Worm (Caenorhabditis elegans) whole organism, young adult: Measurements from ENCODE around the gene F40F4.7.

Experiments
- B0035.1 ChIP-seq: sonication (generic microtip); optimal IDR thresholded peaks from 2 replicates; lab custom pipeline; 2016; ENCODE audit warnings: missing genetic modification characterization, mild to moderate bottlenecking, missing compliant biosample characterization, missing genotype, missing genetic modification reagents
- B0336.3 ChIP-seq: fragments of 200-800 bp; sonication (Bioruptor generic); IDR thresholded peaks from 2 replicates; pipeline ENCODE4 v1.3.6; 2022; ENCODE audit warnings: missing genetic modification characterization, missing compliant biosample characterization
- F22D6.2 ChIP-seq: sonication (generic microtip); optimal IDR thresholded peaks from 2 replicates; lab custom pipeline; 2016; ENCODE audit warnings: mild to moderate bottlenecking, missing genetic modification characterization, missing compliant biosample characterization
- F23B12.7 ChIP-seq: sonication (generic microtip); optimal IDR thresholded peaks from 2 replicates; lab custom pipeline; 2017; ENCODE audit warnings: missing genetic modification characterization, mild to moderate bottlenecking, missing compliant biosample characterization, antibody characterized with exemption, moderate library complexity; ENCODE audit not compliant: insufficient read depth
- F33H1.4 ChIP-seq: fragments of 200-800 bp; sonication (Bioruptor generic); IDR thresholded peaks from 2 replicates; pipeline ENCODE4 v1.3.6; 2022; ENCODE audit warnings: missing genetic modification reagents, missing genetic modification characterization, missing compliant biosample characterization
- Y53G8AR.9 ChIP-seq: fragments of 200-800 bp; sonication (Bioruptor generic); conservative IDR thresholded peaks from 2 replicates; pipeline ENCODE4 v1.3.6; 2022; ENCODE audit warnings: missing genetic modification reagents, missing genetic modification characterization, missing compliant biosample characterization
- Y79H2A.3 ChIP-seq: fragments of 200-800 bp; sonication (Bioruptor generic); conservative IDR thresholded peaks from 2 replicates; pipeline ENCODE4 v1.3.6; 2022; ENCODE audit warnings: missing genetic modification reagents, missing genetic modification characterization, missing compliant biosample characterization
- ama-1 ChIP-seq, 3 experiments: fragments of 150-350 bp in 1 of 3; sonication (generic microtip) in 2 of 3; optimal IDR thresholded peaks; 2 replicates each; lab custom pipeline; 2014 to 2018; ENCODE audit warnings: missing biosample characterization in 2 of 3, missing genetic modification characterization in 2 of 3, missing genetic modification reagents in 2 of 3
- atf-7 ChIP-seq: sonication (generic microtip); optimal IDR thresholded peaks from 2 replicates; lab custom pipeline; 2017; ENCODE audit warnings: mild to moderate bottlenecking, missing genetic modification characterization, missing compliant biosample characterization
- attf-3 ChIP-seq: fragments of 200-800 bp; sonication (Bioruptor generic); conservative IDR thresholded peaks from 2 replicates; pipeline ENCODE4 v1.3.6; 2022; ENCODE audit warnings: missing genetic modification reagents, missing genetic modification characterization, missing compliant biosample characterization
- attf-5 ChIP-seq: fragments of 200-800 bp; sonication (Bioruptor generic); optimal IDR thresholded peaks from 2 replicates; lab custom pipeline; 2018; ENCODE audit warnings: mild to moderate bottlenecking, missing genetic modification characterization, missing compliant biosample characterization
- cebp-1 ChIP-seq, 2 experiments: fragments of 200-800 bp in 1 of 2; sonication (Bioruptor generic) in 1 of 2; sonication (generic microtip) in 1 of 2; IDR thresholded peaks in 1 of 2; optimal IDR thresholded peaks in 1 of 2; 2 replicates each; pipeline versions ENCODE4 v1.3.6 to Lab custom; 2017 to 2022; ENCODE audit warnings: missing compliant biosample characterization in 2 of 2, missing genetic modification characterization in 2 of 2, mild to moderate bottlenecking in 1 of 2, missing genetic modification reagents in 1 of 2, moderate library complexity in 1 of 2
- ceh-27 ChIP-seq: fragments of 200-800 bp; sonication (Bioruptor generic); optimal IDR thresholded peaks from 2 replicates; lab custom pipeline; 2018; ENCODE audit warnings: mild to moderate bottlenecking, missing genetic modification characterization, moderate library complexity, missing compliant biosample characterization
- ceh-91 ChIP-seq: fragments of 200-800 bp; sonication (Bioruptor generic); IDR thresholded peaks from 2 replicates; pipeline ENCODE4 v1.3.6; 2022; ENCODE audit warnings: missing genetic modification reagents, missing genetic modification characterization, missing compliant biosample characterization
- dox-1 ChIP-seq: fragments of 200-800 bp; sonication (Bioruptor generic); IDR thresholded peaks from 2 replicates; pipeline ENCODE4 v1.3.6; 2022; ENCODE audit warnings: missing genetic modification reagents, missing genetic modification characterization, missing compliant biosample characterization
- efl-1 ChIP-seq: fragments of 150-350 bp; optimal IDR thresholded peaks from 2 replicates; lab custom pipeline; 2014; ENCODE audit warnings: missing biosample characterization, missing genetic modification reagents, missing genetic modification characterization
- egl-44 ChIP-seq: fragments of 200-800 bp; sonication (Bioruptor generic); IDR thresholded peaks from 2 replicates; pipeline ENCODE4 v1.3.6; 2022; ENCODE audit warnings: missing genetic modification reagents, missing genetic modification characterization, missing compliant biosample characterization
- egrh-3 ChIP-seq: fragments of 200-800 bp; sonication (Bioruptor generic); IDR thresholded peaks from 2 replicates; pipeline ENCODE4 v1.3.6; 2022; ENCODE audit warnings: missing genetic modification reagents, missing genetic modification characterization, missing compliant biosample characterization
- ets-4 ChIP-seq: fragments of 200-800 bp; sonication (Bioruptor generic); optimal IDR thresholded peaks from 2 replicates; lab custom pipeline; 2018; ENCODE audit warnings: mild to moderate bottlenecking, missing genetic modification characterization, missing compliant biosample characterization
- hmg-1.2 ChIP-seq: fragments of 200-800 bp; sonication (Bioruptor generic); IDR thresholded peaks from 2 replicates; pipeline ENCODE4 v1.3.6; 2022; ENCODE audit warnings: missing genetic modification reagents, missing genetic modification characterization, missing compliant biosample characterization
- let-526 ChIP-seq: fragments of 200-800 bp; sonication (Bioruptor generic); IDR thresholded peaks from 2 replicates; pipeline ENCODE4 v1.3.6; 2022; ENCODE audit warnings: missing genetic modification reagents, missing genetic modification characterization, missing compliant biosample characterization
- let-607 ChIP-seq, 2 experiments: fragments of 200-800 bp in 1 of 2; sonication (Bioruptor generic) in 1 of 2; sonication (generic microtip) in 1 of 2; optimal IDR thresholded peaks; 2 replicates each; lab custom pipeline; 2016 to 2018; ENCODE audit warnings: mild to moderate bottlenecking in 2 of 2, missing compliant biosample characterization in 2 of 2, missing genetic modification characterization in 2 of 2, moderate library complexity in 2 of 2, missing genotype in 1 of 2
- lin-35 ChIP-seq, 3 experiments: fragments of 150-350 bp in 2 of 3; sonication (generic microtip) in 1 of 3; optimal IDR thresholded peaks; 2 replicates each; lab custom pipeline; 2014 to 2018; ENCODE audit warnings: missing biosample characterization in 3 of 3, missing genetic modification characterization in 3 of 3, missing genetic modification reagents in 3 of 3
- lin-40 ChIP-seq: sonication (generic microtip); optimal IDR thresholded peaks from 2 replicates; lab custom pipeline; 2016; ENCODE audit warnings: missing genetic modification characterization, mild to moderate bottlenecking, missing compliant biosample characterization, missing genotype, missing genetic modification reagents
- lin-54 ChIP-seq: fragments of 200-800 bp; sonication (Bioruptor generic); optimal IDR thresholded peaks from 2 replicates; lab custom pipeline; 2018; ENCODE audit warnings: mild to moderate bottlenecking, missing genetic modification characterization, missing compliant biosample characterization
- madf-10 ChIP-seq: sonication (generic microtip); optimal IDR thresholded peaks from 2 replicates; lab custom pipeline; 2016; ENCODE audit warnings: mild to moderate bottlenecking, missing genetic modification characterization, missing compliant biosample characterization
- nfyb-1 ChIP-seq: fragments of 200-800 bp; sonication (Bioruptor generic); IDR thresholded peaks from 2 replicates; pipeline ENCODE4 v1.3.6; 2022; ENCODE audit warnings: missing genetic modification reagents, missing genetic modification characterization, missing compliant biosample characterization
- nhr-179 ChIP-seq: sonication (generic microtip); optimal IDR thresholded peaks from 2 replicates; lab custom pipeline; 2016; ENCODE audit warnings: mild to moderate bottlenecking, missing genetic modification characterization, missing compliant biosample characterization
- nhr-80 ChIP-seq: sonication (generic microtip); optimal IDR thresholded peaks from 2 replicates; lab custom pipeline; 2016; ENCODE audit warnings: missing genetic modification characterization, missing compliant biosample characterization
- nhr-90 ChIP-seq: sonication (generic microtip); optimal IDR thresholded peaks from 2 replicates; lab custom pipeline; 2016; ENCODE audit warnings: missing genotype, mild to moderate bottlenecking, missing genetic modification characterization, missing compliant biosample characterization
- pha-4 ChIP-seq: fragments of 150-350 bp; sonication (generic microtip); optimal IDR thresholded peaks from 2 replicates; lab custom pipeline; 2014; ENCODE audit warnings: missing biosample characterization, missing genetic modification reagents, missing genetic modification characterization
- rec-8 ChIP-seq, 2 experiments: sonication (generic microtip); optimal IDR thresholded peaks; 2 replicates each; lab custom pipeline; 2016; ENCODE audit warnings: mild to moderate bottlenecking in 2 of 2, missing genetic modification characterization in 2 of 2, missing genetic modification reagents in 2 of 2, missing genotype in 2 of 2, missing biosample characterization in 1 of 2, missing compliant biosample characterization in 1 of 2, moderate library complexity in 1 of 2
- snpc-1.1 ChIP-seq: sonication (generic microtip); optimal IDR thresholded peaks from 2 replicates; lab custom pipeline; 2017; ENCODE audit warnings: missing genetic modification characterization, mild to moderate bottlenecking, missing compliant biosample characterization, antibody characterized with exemption, moderate library complexity, missing genotype, missing genetic modification reagents; ENCODE audit not compliant: insufficient read depth
- somi-1 ChIP-seq: fragments of 200-800 bp; sonication (Bioruptor generic); optimal IDR thresholded peaks from 2 replicates; lab custom pipeline; 2018; ENCODE audit warnings: mild to moderate bottlenecking, missing genetic modification characterization, missing compliant biosample characterization
- tbp1 ChIP-seq: fragments of 200-800 bp; sonication (Bioruptor generic); optimal IDR thresholded peaks from 2 replicates; lab custom pipeline; 2018; ENCODE audit warnings: mild to moderate bottlenecking, missing genetic modification characterization, missing compliant biosample characterization
- tlf-1 ChIP-seq: fragments of 200-800 bp; sonication (Bioruptor generic); optimal IDR thresholded peaks from 2 replicates; lab custom pipeline; 2018; ENCODE audit warnings: mild to moderate bottlenecking, missing genetic modification characterization, missing compliant biosample characterization
- unc-62 ChIP-seq: fragments of 150-350 bp; optimal IDR thresholded peaks from 2 replicates; lab custom pipeline; 2014; ENCODE audit warnings: missing biosample characterization, missing genetic modification reagents, missing genetic modification characterization
- zfh-2 ChIP-seq: fragments of 200-800 bp; sonication (Bioruptor generic); conservative IDR thresholded peaks from 2 replicates; pipeline ENCODE4 v1.3.6; 2022; ENCODE audit warnings: missing genetic modification reagents, missing genetic modification characterization, missing compliant biosample characterization
- ztf-18 ChIP-seq: sonication (generic microtip); optimal IDR thresholded peaks from 2 replicates; lab custom pipeline; 2016; ENCODE audit warnings: missing genotype, mild to moderate bottlenecking, missing genetic modification characterization, missing compliant biosample characterization
- ztf-22 ChIP-seq: fragments of 200-800 bp; sonication (Bioruptor generic); optimal IDR thresholded peaks from 2 replicates; lab custom pipeline; 2018; ENCODE audit warnings: mild to moderate bottlenecking, missing genetic modification characterization, moderate library complexity, missing compliant biosample characterization
- ztf-6 ChIP-seq: fragments of 200-800 bp; sonication (Bioruptor generic); IDR thresholded peaks from 2 replicates; pipeline ENCODE4 v1.3.6; 2022; ENCODE audit warnings: missing genetic modification reagents, missing genetic modification characterization, missing compliant biosample characterization

F40F4.7 gene

DNA sequence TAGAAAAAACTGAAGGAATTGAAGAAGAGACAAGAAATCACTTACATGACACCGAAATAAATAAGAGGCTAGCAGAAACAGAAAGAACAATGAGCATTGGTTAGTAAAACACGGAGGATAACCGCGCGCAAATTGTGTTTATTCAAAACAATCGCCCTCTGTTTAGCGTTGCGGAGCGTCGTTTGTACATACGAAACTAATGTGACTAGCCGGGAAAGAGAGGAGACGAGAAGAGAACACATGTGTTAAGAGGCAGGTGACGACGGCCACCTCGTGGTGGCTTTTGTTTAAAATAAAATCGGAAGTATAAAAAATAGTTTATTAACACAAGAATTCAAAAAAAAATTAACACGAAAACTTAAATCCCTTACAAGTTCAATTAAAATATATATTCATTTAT lies at the start of gene F40F4.7:
Gene F40F4.7 (minus strand): TSS at position 122 of the 400 bp plus-strand sequence.
- TF ChIP-seq ama-1 (optimal IDR thresholded peaks at IDR 0.05; lab: Kevin White, UChicago) (no peak), ama-1 (GFP tag; optimal IDR thresholded peaks at IDR 0.05; lab: Kevin White, UChicago) (no peak), madf-10 (tag; lab: Kevin White, UChicago) (peak; percentile 3), F23B12.7 (tag; lab: Kevin White, UChicago) (peak; percentile 45), somi-1 (GFP tag; lab: Kevin White, UChicago) (peak; percentile 27), lin-54 (GFP tag; lab: Kevin White, UChicago) (peak; percentile 3), F22D6.2 (tag; lab: Kevin White, UChicago) (no peak), nfyb-1 (GFP tag; lab: Robert Waterston, UW) (peak; percentile 60; the same call in 1 of the 2 replicates), attf-3 (peak; percentile 91), nhr-179 (tag; lab: Kevin White, UChicago) (no peak), cebp-1 (GFP tag; IDR thresholded peaks at IDR 0.05; lab: Robert Waterston, UW) (no peak), cebp-1 (tag; optimal IDR thresholded peaks at IDR 0.05; lab: Kevin White, UChicago) (peak; percentile 61), lin-40 (tag; lab: Kevin White, UChicago) (peak; percentile 53), lin-35 (GFP tag; optimal IDR thresholded peaks at IDR 0.05; lab: Kevin White, UChicago) (no peak), Y53G8AR.9 (GFP tag; lab: Robert Waterston, UW) (0 out of 2 replicates have a peak, but pooled peaks have one; percentile 39), rec-8 (tag; optimal IDR thresholded peaks at IDR 0.05; lab: Kevin White, UChicago) (no peak), hmg-1.2 (GFP tag; lab: Robert Waterston, UW) (0 out of 2 replicates have a peak, but pooled peaks have one; percentile 7), pha-4 (peak; percentile 5), let-526 (GFP tag; lab: Robert Waterston, UW) (no peak), Y79H2A.3 (GFP tag; lab: Robert Waterston, UW) (no peak), efl-1 (GFP tag; lab: Kevin White, UChicago) (no peak), dox-1 (GFP tag; lab: Robert Waterston, UW) (0 out of 2 replicates have a peak, but pooled peaks have one; percentile 12), ceh-27 (GFP tag; lab: Kevin White, UChicago) (peak; percentile 32), tbp1 (GFP tag; lab: Kevin White, UChicago) (peak; percentile 3), attf-5 (peak; percentile 43), nhr-80 (tag; lab: Kevin White, UChicago) (peak; percentile 69)
- TF ChIP-seq, all 124 proteins: peak for 16

DNA sequence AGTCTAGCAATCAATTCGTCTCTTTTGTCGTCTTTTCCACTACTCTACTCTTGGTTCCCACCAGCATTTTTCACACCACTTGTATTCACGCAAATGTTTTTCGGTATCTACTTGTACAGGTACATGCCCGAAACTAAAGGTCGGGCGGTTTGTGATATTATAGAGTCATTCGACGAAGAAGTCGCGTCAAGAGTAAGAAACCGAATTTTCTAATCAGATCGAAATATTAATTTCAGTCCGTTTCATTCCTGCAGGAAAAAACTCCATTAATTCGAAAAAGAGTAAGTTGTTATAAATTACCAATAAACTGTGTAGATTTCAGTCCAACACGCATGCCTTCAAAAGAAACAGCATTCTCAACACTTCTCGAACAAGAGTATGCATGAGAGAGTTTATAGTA lies 46.2 kb upstream of the F40F4.7 start:
- TF ChIP-seq rec-8 (tag; optimal IDR thresholded peaks at IDR 0.05; lab: Kevin White, UChicago) (no peak), snpc-1.1 (tag; lab: Kevin White, UChicago) (no peak), F33H1.4 (GFP tag; lab: Robert Waterston, UW) (no peak), nhr-90 (no peak), egrh-3 (no peak), egl-44 (GFP tag; lab: Robert Waterston, UW) (no peak), zfh-2 (GFP tag; lab: Robert Waterston, UW) (no peak)

DNA sequence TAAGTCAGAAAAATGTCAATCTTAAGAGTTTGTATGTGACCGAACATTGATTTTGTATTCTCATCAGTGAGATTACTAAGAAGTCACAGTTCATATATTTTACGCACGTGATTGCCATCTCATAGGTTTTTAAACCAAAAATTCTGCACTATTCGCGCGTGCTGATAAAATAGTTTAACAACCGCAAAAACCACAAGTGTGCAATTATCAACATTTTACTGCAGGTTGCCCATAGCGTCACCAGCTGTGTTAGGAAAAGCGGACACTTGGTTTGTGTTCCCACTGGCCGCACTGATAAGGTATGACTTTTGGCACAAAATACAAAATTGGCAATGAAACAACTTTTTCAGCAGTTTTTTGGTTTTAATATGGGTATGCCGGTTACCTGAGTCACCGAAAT lies 44.4 kb upstream of the F40F4.7 start:
- peak; percentile 33 for TF ChIP-seq madf-10 (tag; lab: Kevin White, UChicago)
- peak; percentile 36 to 39 for TF ChIP-seq let-607 (tag; optimal IDR thresholded peaks at IDR 0.05; lab: Kevin White, UChicago)
- TF ChIP-seq atf-7 (tag; lab: Kevin White, UChicago): peak; percentile 93
- peak; percentile 70; the same call in 1 of the 2 replicates for TF ChIP-seq B0336.3
- TF ChIP-seq hmg-1.2 (GFP tag; lab: Robert Waterston, UW): no peak
- peak; percentile 31 for TF ChIP-seq unc-62 (GFP tag; lab: Kevin White, UChicago)
- peak; percentile 74 for TF ChIP-seq F22D6.2 (tag; lab: Kevin White, UChicago)
- no peak for TF ChIP-seq ztf-6 (GFP tag; lab: Robert Waterston, UW)
- TF ChIP-seq ets-4 (GFP tag; lab: Kevin White, UChicago): peak; percentile 66
- peak; percentile 54 for TF ChIP-seq tbp1 (GFP tag; lab: Kevin White, UChicago)
- TF ChIP-seq nfyb-1 (GFP tag; lab: Robert Waterston, UW): 0 out of 2 replicates have a peak, but pooled peaks have one; percentile 59
- TF ChIP-seq B0035.1 (tag; lab: Kevin White, UChicago): no peak
- TF ChIP-seq egl-44 (GFP tag; lab: Robert Waterston, UW): 0 out of 2 replicates have a peak, but pooled peaks have one; percentile 30
- TF ChIP-seq nhr-80 (tag; lab: Kevin White, UChicago): peak; percentile 99
- peak; percentile 37 for TF ChIP-seq pha-4
- TF ChIP-seq ztf-22: peak; percentile 88
- peak; percentile 41 for TF ChIP-seq tlf-1 (GFP tag; lab: Kevin White, UChicago)
- TF ChIP-seq nhr-90: peak; percentile 48
- no peak for TF ChIP-seq ceh-91 (GFP tag; lab: Robert Waterston, UW)
- no peak for TF ChIP-seq ztf-18
- TF ChIP-seq, all 124 proteins: peak for 15
